Fruit fly (Drosophila melanogaster): ENCODE measurements around the gene CG33060.

Gene CG33060

dm6 chr3L:16362119-16362653, 31.3 kb downstream of the CG33060 start, which contains the start of gene Cpr72Ea (continued):
- TF ChIP-seq CG11902 (GFP tag; optimal IDR thresholded peaks at IDR 0.05): no peak
- TF ChIP-seq Eip75B (GFP tag; optimal IDR thresholded peaks at IDR 0.05): no peak
- peak; percentile 6 for TF ChIP-seq CG10631 (GFP tag; optimal IDR thresholded peaks at IDR 0.05)
- peak; percentile 31 for TF ChIP-seq Eip78C (GFP tag)
- TF ChIP-seq Ets96B (tag; optimal IDR thresholded peaks at IDR 0.05): peak; percentile 37
- TF ChIP-seq ss (GFP tag; optimal IDR thresholded peaks at IDR 0.05): peak; percentile 4 to 36
- no peak for TF ChIP-seq Hr39 (GFP tag; optimal IDR thresholded peaks at IDR 0.05)
- no peak for TF ChIP-seq Blimp-1 (GFP tag; optimal IDR thresholded peaks at IDR 0.05)
- TF ChIP-seq CG11294 (GFP tag; IDR thresholded peaks at IDR 0.05): no peak
- no peak for TF ChIP-seq CG3919 (GFP tag; optimal IDR thresholded peaks at IDR 0.05)
- TF ChIP-seq CG6808 (GFP tag; optimal IDR thresholded peaks at IDR 0.05): peak; percentile 52
- no peak for TF ChIP-seq Sox102F (GFP tag; optimal IDR thresholded peaks at IDR 0.05)
- TF ChIP-seq CG8119 (GFP tag; IDR thresholded peaks at IDR 0.05): no peak
- TF ChIP-seq CG16779 (tag; optimal IDR thresholded peaks at IDR 0.05): no peak
- TF ChIP-seq CG8632 (GFP tag; optimal IDR thresholded peaks at IDR 0.05): no peak

dm6 chr3L:16364182-16364581, 33.3 kb downstream of the CG33060 start:
- TF ChIP-seq vri (GFP tag; optimal IDR thresholded peaks at IDR 0.05): peak; percentile 67
- peak; percentile 75 for TF ChIP-seq salr (GFP tag; optimal IDR thresholded peaks at IDR 0.05)
- TF ChIP-seq esn (GFP tag; optimal IDR thresholded peaks at IDR 0.05): peak; percentile 89
- peak; percentile 78 for TF ChIP-seq CG31627 (GFP tag; optimal IDR thresholded peaks at IDR 0.05)
- TF ChIP-seq net (GFP tag; optimal IDR thresholded peaks at IDR 0.05): peak; percentile 88
- TF ChIP-seq fkh (GFP tag; optimal IDR thresholded peaks at IDR 0.05): no peak
- peak; percentile 63 for TF ChIP-seq fd85E (GFP tag; optimal IDR thresholded peaks at IDR 0.05)
- peak; percentile 79 for TF ChIP-seq CG11902 (GFP tag; optimal IDR thresholded peaks at IDR 0.05)
- TF ChIP-seq CG34406 (GFP tag; optimal IDR thresholded peaks at IDR 0.05): peak; percentile 89
- TF ChIP-seq achi (GFP tag; optimal IDR thresholded peaks at IDR 0.05): peak; percentile 86
- peak; percentile 90 for TF ChIP-seq Ets96B (tag; optimal IDR thresholded peaks at IDR 0.05)
- no peak; the same call in 1 of the 3 replicates for TF ChIP-seq CG6163 (GFP tag; IDR thresholded peaks at IDR 0.05)
- peak; percentile 85 for TF ChIP-seq pdm3 (GFP tag; optimal IDR thresholded peaks at IDR 0.05)
- peak; percentile 98 for TF ChIP-seq Eip78C (GFP tag)
- TF ChIP-seq CG8119 (GFP tag; IDR thresholded peaks at IDR 0.05): peak; percentile 81
- TF ChIP-seq CG6808 (GFP tag; optimal IDR thresholded peaks at IDR 0.05): peak; percentile 92
- TF ChIP-seq CG8632 (GFP tag; optimal IDR thresholded peaks at IDR 0.05): peak; percentile 90
- TF ChIP-seq Hr4 (GFP tag; optimal IDR thresholded peaks at IDR 0.05): peak; percentile 44
- peak; percentile 84 for TF ChIP-seq CG11762 (GFP tag; optimal IDR thresholded peaks at IDR 0.05; ENCODE audit: insufficient read depth)
- TF ChIP-seq CG6792 (GFP tag; optimal IDR thresholded peaks at IDR 0.05): peak; percentile 86
- TF ChIP-seq OdsH (GFP tag; optimal IDR thresholded peaks at IDR 0.05): peak; percentile 87
- TF ChIP-seq Sox102F (GFP tag; optimal IDR thresholded peaks at IDR 0.05): peak; percentile 85
- TF ChIP-seq fd59A (GFP tag; optimal IDR thresholded peaks at IDR 0.05): peak; percentile 87
- TF ChIP-seq CG16779 (tag; optimal IDR thresholded peaks at IDR 0.05): peak; percentile 82
- TF ChIP-seq dac (GFP tag; optimal IDR thresholded peaks at IDR 0.05): no peak
- peak; percentile 83 for TF ChIP-seq CG8319 (GFP tag; optimal IDR thresholded peaks at IDR 0.05)
- peak; percentile 63 for TF ChIP-seq Blimp-1 (GFP tag; optimal IDR thresholded peaks at IDR 0.05)
- TF ChIP-seq Eip93F (GFP tag; optimal IDR thresholded peaks at IDR 0.05): peak; percentile 17
- peak; percentile 93 for TF ChIP-seq Eip75B (GFP tag; optimal IDR thresholded peaks at IDR 0.05)
- TF ChIP-seq spab (GFP tag; optimal IDR thresholded peaks at IDR 0.05): peak; percentile 88
- TF ChIP-seq topi (GFP tag; optimal IDR thresholded peaks at IDR 0.05): peak; percentile 91
- TF ChIP-seq dsx (GFP tag; optimal IDR thresholded peaks at IDR 0.05; ENCODE audit: poor library complexity, severe bottlenecking): peak; percentile 90
- TF ChIP-seq CG9139 (GFP tag; optimal IDR thresholded peaks at IDR 0.05): peak; percentile 81
- TF ChIP-seq CG6854 (GFP tag; optimal IDR thresholded peaks at IDR 0.05): peak; percentile 64
- no peak for TF ChIP-seq Hr38 (GFP tag; optimal IDR thresholded peaks at IDR 0.05)
- peak; percentile 85 for TF ChIP-seq CG10669 (GFP tag; optimal IDR thresholded peaks at IDR 0.05)
- peak; percentile 94 for TF ChIP-seq svp (GFP tag)
- peak; percentile 66 for TF ChIP-seq Lpt (GFP tag; optimal IDR thresholded peaks at IDR 0.05)
- TF ChIP-seq Sox15 (GFP tag; optimal IDR thresholded peaks at IDR 0.05): peak; percentile 65
- TF ChIP-seq Sox14 (GFP tag; optimal IDR thresholded peaks at IDR 0.05): peak; percentile 87
- peak; percentile 45; the same call in 1 of the 2 replicates for TF ChIP-seq CG11294 (GFP tag; IDR thresholded peaks at IDR 0.05)
- peak; percentile 83 for TF ChIP-seq lz (GFP tag; optimal IDR thresholded peaks at IDR 0.05)
- TF ChIP-seq CG32006 (GFP tag; optimal IDR thresholded peaks at IDR 0.05): peak; percentile 74
- peak; percentile 91 to 94 for TF ChIP-seq ss (GFP tag; optimal IDR thresholded peaks at IDR 0.05)
